Worm (Caenorhabditis elegans) whole organism, L3 larva: Measurements from ENCODE around the gene tbc-12.

Source experiments
- R02D3.7 ChIP-seq: fragments of 150-350 bp; optimal IDR thresholded peaks from 2 replicates; lab custom pipeline; 2014; ENCODE audit warnings: missing biosample characterization, missing genetic modification characterization
- ZK546.5 ChIP-seq: sonication (generic microtip); optimal IDR thresholded peaks from 2 replicates; lab custom pipeline; 2017; ENCODE audit warnings: missing biosample characterization, missing genetic modification characterization
- aly-2 ChIP-seq: fragments of 150-350 bp; optimal IDR thresholded peaks from 2 replicates; lab custom pipeline; 2014; ENCODE audit warnings: missing biosample characterization, missing genetic modification characterization
- ama-1 ChIP-seq: fragments of 150-350 bp; optimal IDR thresholded peaks from 2 replicates; lab custom pipeline; 2018
- ceh-16 ChIP-seq: sonication (generic microtip); optimal IDR thresholded peaks from 2 replicates; lab custom pipeline; 2017; ENCODE audit warnings: missing biosample characterization, missing genetic modification characterization
- ceh-28 ChIP-seq: fragments of 150-350 bp; optimal IDR thresholded peaks from 2 replicates; lab custom pipeline; 2014; ENCODE audit warnings: missing biosample characterization, missing genetic modification reagents, missing genetic modification characterization
- ceh-82 ChIP-seq: fragments of 150-350 bp; optimal IDR thresholded peaks from 2 replicates; lab custom pipeline; 2014; ENCODE audit warnings: missing biosample characterization, missing genetic modification characterization
- ceh-9 ChIP-seq: sonication (generic microtip); optimal IDR thresholded peaks from 2 replicates; lab custom pipeline; 2018; ENCODE audit warnings: missing biosample characterization, missing genetic modification characterization
- daf-12 ChIP-seq: fragments of 150-350 bp; optimal IDR thresholded peaks from 2 replicates; lab custom pipeline; 2014; ENCODE audit warnings: missing biosample characterization, missing genetic modification reagents, missing genetic modification characterization
- egl-27 ChIP-seq: sonication (generic microtip); optimal IDR thresholded peaks from 4 replicates; lab custom pipeline; 2017; ENCODE audit warnings: missing biosample characterization, missing genetic modification reagents, missing genetic modification characterization
- egl-5 ChIP-seq: fragments of 150-350 bp; optimal IDR thresholded peaks from 2 replicates; lab custom pipeline; 2017; ENCODE audit warnings: missing biosample characterization, missing genetic modification reagents, missing genetic modification characterization, inconsistent platforms
- elt-1 ChIP-seq: fragments of 150-350 bp; optimal IDR thresholded peaks from 2 replicates; lab custom pipeline; 2014; ENCODE audit warnings: missing biosample characterization, missing genetic modification characterization
- elt-2 ChIP-seq: sonication (generic microtip); optimal IDR thresholded peaks from 2 replicates; lab custom pipeline; 2016; ENCODE audit warnings: missing genetic modification reagents, mild to moderate bottlenecking, missing genetic modification characterization, missing compliant biosample characterization
- elt-3 ChIP-seq, 3 experiments: fragments of 150-350 bp in 1 of 3; sonication (generic microtip) in 2 of 3; optimal IDR thresholded peaks; 2 replicates in 2 of 3; 4 replicates in 1 of 3; lab custom pipeline; 2014 to 2017; ENCODE audit warnings: missing biosample characterization in 3 of 3, missing genetic modification characterization in 3 of 3
- eor-1 ChIP-seq, 2 experiments: fragments of 150-350 bp; optimal IDR thresholded peaks; 2 replicates each; lab custom pipeline; 2014 to 2018; ENCODE audit warnings: missing biosample characterization in 2 of 2, missing genetic modification characterization in 2 of 2
- fkh-10 ChIP-seq: sonication (generic microtip); optimal IDR thresholded peaks from 2 replicates; lab custom pipeline; 2017; ENCODE audit warnings: missing biosample characterization, missing genetic modification reagents, missing genetic modification characterization
- fkh-2 ChIP-seq: fragments of 150-350 bp; optimal IDR thresholded peaks from 2 replicates; lab custom pipeline; 2014; ENCODE audit warnings: missing biosample characterization, missing genetic modification reagents, missing genetic modification characterization
- fos-1 ChIP-seq: fragments of 150-350 bp; optimal IDR thresholded peaks from 2 replicates; lab custom pipeline; 2014; ENCODE audit warnings: missing biosample characterization, missing genetic modification characterization
- hmg-11 ChIP-seq: sonication (generic microtip); optimal IDR thresholded peaks from 2 replicates; lab custom pipeline; 2016; ENCODE audit warnings: missing genetic modification characterization, missing compliant biosample characterization
- jun-1 ChIP-seq: fragments of 150-350 bp; optimal IDR thresholded peaks from 2 replicates; lab custom pipeline; 2014; ENCODE audit warnings: missing biosample characterization, missing genetic modification reagents, missing genetic modification characterization
- lin-15B ChIP-seq: fragments of 150-350 bp; optimal IDR thresholded peaks from 2 replicates; lab custom pipeline; 2014; ENCODE audit warnings: missing biosample characterization, missing genetic modification characterization
- lin-39 ChIP-seq: fragments of 150-350 bp; optimal IDR thresholded peaks from 2 replicates; lab custom pipeline; 2018; ENCODE audit warnings: missing biosample characterization, missing genetic modification reagents, missing genetic modification characterization
- lsy-12 ChIP-seq: sonication (generic microtip); optimal IDR thresholded peaks from 2 replicates; lab custom pipeline; 2016; ENCODE audit warnings: mild to moderate bottlenecking, missing genetic modification characterization, missing compliant biosample characterization
- mdl-1 ChIP-seq: fragments of 150-350 bp; optimal IDR thresholded peaks from 2 replicates; lab custom pipeline; 2014; ENCODE audit warnings: missing biosample characterization, missing genetic modification characterization
- mml-1 ChIP-seq: fragments of 150-350 bp; sonication (generic microtip); optimal IDR thresholded peaks from 3 replicates; lab custom pipeline; 2014; ENCODE audit warnings: missing biosample characterization, missing genetic modification characterization
- nfya-1 ChIP-seq: sonication (generic microtip); optimal IDR thresholded peaks from 2 replicates; lab custom pipeline; 2017; ENCODE audit warnings: missing genetic modification characterization, mild to moderate bottlenecking, missing compliant biosample characterization, antibody characterized with exemption, moderate library complexity; ENCODE audit not compliant: insufficient read depth
- nhr-11 ChIP-seq: fragments of 150-350 bp; optimal IDR thresholded peaks from 2 replicates; lab custom pipeline; 2014; ENCODE audit warnings: missing biosample characterization, missing genetic modification characterization
- nhr-12 ChIP-seq: fragments of 150-350 bp; optimal IDR thresholded peaks from 2 replicates; lab custom pipeline; 2014; ENCODE audit warnings: missing biosample characterization, missing genetic modification characterization
- nhr-23 ChIP-seq: fragments of 150-350 bp; optimal IDR thresholded peaks from 2 replicates; lab custom pipeline; 2014; ENCODE audit warnings: missing biosample characterization, missing genetic modification reagents, missing genetic modification characterization
- nhr-237 ChIP-seq: fragments of 150-350 bp; optimal IDR thresholded peaks from 2 replicates; lab custom pipeline; 2014; ENCODE audit warnings: missing biosample characterization, missing genetic modification characterization
- nhr-25 ChIP-seq: sonication (generic microtip); optimal IDR thresholded peaks from 2 replicates; lab custom pipeline; 2017; ENCODE audit warnings: missing biosample characterization, missing genetic modification characterization
- nhr-28 ChIP-seq: fragments of 150-350 bp; optimal IDR thresholded peaks from 2 replicates; lab custom pipeline; 2014; ENCODE audit warnings: missing biosample characterization, missing genetic modification characterization
- nhr-43 ChIP-seq: sonication (generic microtip); optimal IDR thresholded peaks from 2 replicates; lab custom pipeline; 2016; ENCODE audit warnings: mild to moderate bottlenecking, missing genetic modification characterization, missing compliant biosample characterization; ENCODE audit not compliant: poor library complexity, severe bottlenecking
- nhr-67 ChIP-seq: fragments of 150-350 bp; optimal IDR thresholded peaks from 2 replicates; lab custom pipeline; 2014; ENCODE audit warnings: missing biosample characterization, missing genetic modification characterization
- nhr-76 ChIP-seq: fragments of 150-350 bp; sonication (generic microtip); optimal IDR thresholded peaks from 5 replicates; lab custom pipeline; 2014; ENCODE audit warnings: missing biosample characterization, missing genetic modification characterization
- nhr-77 ChIP-seq: fragments of 150-350 bp; optimal IDR thresholded peaks from 2 replicates; lab custom pipeline; 2014; ENCODE audit warnings: missing biosample characterization, missing genetic modification characterization
- pha-4 ChIP-seq: fragments of 150-350 bp; optimal IDR thresholded peaks from 2 replicates; lab custom pipeline; 2014; ENCODE audit warnings: missing biosample characterization, missing genetic modification reagents, missing genetic modification characterization
- pqm-1 ChIP-seq: fragments of 150-350 bp; optimal IDR thresholded peaks from 2 replicates; lab custom pipeline; 2017; ENCODE audit warnings: missing biosample characterization, missing genetic modification characterization, inconsistent platforms
- sea-2 ChIP-seq: fragments of 150-350 bp; sonication (generic microtip); optimal IDR thresholded peaks from 4 replicates; lab custom pipeline; 2014; ENCODE audit warnings: missing biosample characterization, missing genetic modification reagents, missing genetic modification characterization
- skn-1 ChIP-seq: fragments of 150-350 bp; optimal IDR thresholded peaks from 2 replicates; lab custom pipeline; 2014; ENCODE audit warnings: missing biosample characterization, missing genetic modification characterization
- snpc-4 ChIP-seq: fragments of 150-350 bp; optimal IDR thresholded peaks from 2 replicates; lab custom pipeline; 2014; ENCODE audit warnings: missing biosample characterization, missing genetic modification characterization
- tbx-2 ChIP-seq: sonication (generic microtip); optimal IDR thresholded peaks from 2 replicates; lab custom pipeline; 2016; ENCODE audit warnings: mild to moderate bottlenecking, missing genetic modification characterization, missing compliant biosample characterization
- unc-39 ChIP-seq: sonication (generic microtip); optimal IDR thresholded peaks from 4 replicates; lab custom pipeline; 2017; ENCODE audit warnings: missing biosample characterization, missing genetic modification characterization
- unc-62 ChIP-seq: fragments of 150-350 bp; sonication (generic microtip); optimal IDR thresholded peaks from 4 replicates; lab custom pipeline; 2014; ENCODE audit warnings: missing biosample characterization, missing genetic modification reagents, missing genetic modification characterization
- zag-1 ChIP-seq: fragments of 150-350 bp; optimal IDR thresholded peaks from 2 replicates; lab custom pipeline; 2014; ENCODE audit warnings: missing biosample characterization, missing genetic modification characterization
- ztf-11 ChIP-seq: fragments of 150-350 bp; optimal IDR thresholded peaks from 2 replicates; lab custom pipeline; 2014; ENCODE audit warnings: missing biosample characterization, missing genetic modification characterization
- ztf-4 ChIP-seq: fragments of 150-350 bp; optimal IDR thresholded peaks from 2 replicates; lab custom pipeline; 2014; ENCODE audit warnings: missing biosample characterization, missing genetic modification characterization

Gene tbc-12

DNA sequence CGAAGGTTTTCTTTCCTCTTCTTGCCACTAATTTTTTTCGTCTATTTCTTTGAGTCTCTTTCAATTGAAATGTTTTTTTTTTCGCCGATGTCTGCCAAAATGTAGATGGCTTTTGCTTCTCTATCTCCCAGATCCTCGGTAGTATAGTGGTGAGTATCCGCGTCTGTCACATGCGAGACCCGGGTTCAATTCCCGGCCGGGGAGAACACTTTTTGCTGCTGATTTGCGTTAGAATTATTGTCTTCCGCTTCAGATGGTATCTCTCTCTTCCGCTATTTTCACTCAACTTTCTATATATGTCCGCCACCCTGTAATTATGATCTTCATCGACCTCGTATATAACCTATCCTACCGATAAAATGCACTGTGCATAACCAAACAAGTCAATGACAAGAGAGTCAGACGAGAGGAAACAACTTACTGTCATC lies 21.2 kb upstream of the tbc-12 start:
- TF ChIP-seq nhr-77 (tag; lab: Kevin White, UChicago): no peak
- peak; percentile 38 for TF ChIP-seq egl-5 (tag; lab: Kevin White, UChicago)
- peak; percentile 39 for TF ChIP-seq elt-1
- TF ChIP-seq jun-1 (tag; lab: Kevin White, UChicago): peak; percentile 70
- TF ChIP-seq daf-12 (tag; lab: Kevin White, UChicago): no peak
- peak; percentile 66 for TF ChIP-seq nhr-23 (tag; lab: Kevin White, UChicago)
- peak; percentile 39 for TF ChIP-seq ceh-28 (tag; lab: Kevin White, UChicago)
- TF ChIP-seq lin-39 (tag; lab: Kevin White, UChicago): peak; percentile 56
- TF ChIP-seq ztf-11 (tag; lab: Kevin White, UChicago): no peak
- TF ChIP-seq sea-2 (GFP tag; lab: Kevin White, UChicago): no peak
- TF ChIP-seq hmg-11 (tag; lab: Kevin White, UChicago): peak; percentile 86
- TF ChIP-seq nhr-25 (tag; lab: Kevin White, UChicago): peak; percentile 83
- TF ChIP-seq pqm-1 (tag; lab: Kevin White, UChicago): peak; percentile 31
- no peak for TF ChIP-seq nhr-11 (tag; lab: Kevin White, UChicago)
- TF ChIP-seq pha-4 (tag; lab: Kevin White, UChicago): peak; percentile 57
- peak; percentile 43 for TF ChIP-seq ceh-82
- TF ChIP-seq elt-3 (tag; optimal IDR thresholded peaks at IDR 0.05; lab: Kevin White, UChicago): peak in 1 of 3 experiments; percentile 51
- TF ChIP-seq nhr-237 (tag; lab: Kevin White, UChicago): no peak
- TF ChIP-seq nhr-12: no peak
- TF ChIP-seq R02D3.7 (tag; lab: Kevin White, UChicago): peak; percentile 24
- TF ChIP-seq elt-2 (tag; lab: Kevin White, UChicago): peak; percentile 55
- TF ChIP-seq nhr-28 (tag; lab: Kevin White, UChicago): no peak
- TF ChIP-seq lsy-12 (tag; lab: Kevin White, UChicago): peak; percentile 76
- TF ChIP-seq skn-1: peak; percentile 75
- peak; percentile 59 for TF ChIP-seq nhr-43 (tag; lab: Kevin White, UChicago)
- TF ChIP-seq ztf-4 (tag; lab: Kevin White, UChicago): no peak
- TF ChIP-seq ZK546.5: no peak
- TF ChIP-seq fos-1 (tag; lab: Kevin White, UChicago): no peak
- peak; percentile 78 for TF ChIP-seq nfya-1 (tag; lab: Kevin White, UChicago)
- peak; percentile 76 for TF ChIP-seq egl-27 (tag; lab: Kevin White, UChicago)
- TF ChIP-seq ceh-16 (tag; lab: Kevin White, UChicago): no peak
- peak; percentile 3 for TF ChIP-seq lin-15B (tag; lab: Kevin White, UChicago)
- TF ChIP-seq tbx-2 (tag; lab: Kevin White, UChicago): peak; percentile 59

DNA sequence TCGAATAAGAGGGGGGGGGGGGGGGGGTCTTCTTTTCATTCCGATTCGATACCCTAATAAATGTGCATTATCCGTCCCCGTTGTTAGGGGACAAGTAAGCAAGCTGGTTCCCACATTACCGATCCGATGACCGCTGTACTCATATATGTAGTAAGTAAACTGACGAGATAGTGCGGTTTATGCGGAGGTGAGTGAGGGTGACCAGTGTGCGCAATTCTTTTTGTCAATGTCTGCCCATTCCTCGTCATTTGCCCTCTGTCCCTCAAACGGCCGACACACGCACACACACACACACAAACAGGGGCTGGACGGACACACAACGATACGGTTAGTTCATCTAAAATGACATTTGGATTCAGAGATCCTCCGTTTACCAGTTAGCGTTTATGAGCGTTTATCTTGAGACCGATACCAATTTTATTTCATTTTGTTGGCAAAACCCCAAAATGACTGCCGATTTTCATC lies 20.0 kb upstream of the tbc-12 start, which contains the start of gene aat-3:
TSS of gene aat-3 (plus strand) at position 51 of the 465 bp plus-strand sequence.
- TF ChIP-seq egl-5 (tag; lab: Kevin White, UChicago) (no peak), nhr-12 (no peak), nhr-23 (tag; lab: Kevin White, UChicago) (no peak), lin-15B (tag; lab: Kevin White, UChicago) (no peak), ZK546.5 (no peak), ceh-28 (tag; lab: Kevin White, UChicago) (no peak), ztf-11 (tag; lab: Kevin White, UChicago) (no peak), daf-12 (tag; lab: Kevin White, UChicago) (no peak), pqm-1 (tag; lab: Kevin White, UChicago) (no peak), tbx-2 (tag; lab: Kevin White, UChicago) (no peak), nhr-67 (tag; lab: Kevin White, UChicago) (no peak), fkh-2 (tag; lab: Kevin White, UChicago) (no peak), zag-1 (no peak), R02D3.7 (tag; lab: Kevin White, UChicago) (no peak), lin-39 (tag; lab: Kevin White, UChicago) (peak; percentile 51), elt-1 (no peak), lsy-12 (tag; lab: Kevin White, UChicago) (no peak), aly-2 (tag; lab: Kevin White, UChicago) (no peak), elt-3 (tag; optimal IDR thresholded peaks at IDR 0.05; lab: Kevin White, UChicago) (no peak), nhr-43 (tag; lab: Kevin White, UChicago) (no peak), ztf-4 (tag; lab: Kevin White, UChicago) (no peak), mml-1 (tag; lab: Kevin White, UChicago) (no peak), fkh-10 (GFP tag; lab: Kevin White, UChicago) (no peak), unc-62 (GFP tag; lab: Kevin White, UChicago) (no peak), jun-1 (tag; lab: Kevin White, UChicago) (no peak), nhr-76 (tag; lab: Kevin White, UChicago) (no peak), mdl-1 (tag; lab: Kevin White, UChicago) (no peak), ceh-82 (no peak), nhr-237 (tag; lab: Kevin White, UChicago) (no peak), fos-1 (tag; lab: Kevin White, UChicago) (no peak), snpc-4 (tag; lab: Kevin White, UChicago) (peak; percentile 33), sea-2 (GFP tag; lab: Kevin White, UChicago) (no peak), skn-1 (no peak), eor-1 (tag; optimal IDR thresholded peaks at IDR 0.05; lab: Kevin White, UChicago) (no peak), unc-39 (tag; lab: Kevin White, UChicago) (no peak), nhr-77 (tag; lab: Kevin White, UChicago) (no peak), hmg-11 (tag; lab: Kevin White, UChicago) (peak; percentile 7), ama-1 (no peak), elt-2 (tag; lab: Kevin White, UChicago) (no peak), ceh-9 (tag; lab: Kevin White, UChicago) (no peak), pha-4 (tag; lab: Kevin White, UChicago) (peak; percentile 24), nfya-1 (tag; lab: Kevin White, UChicago) (peak; percentile 10), nhr-25 (tag; lab: Kevin White, UChicago) (peak; percentile 58)
